Fruit fly (Drosophila melanogaster) S2 (cell line): ENCODE results near the gene Cpr23B.

Source experiments
- CG8478 ChIP-seq: fragments of >200 bp; optimal IDR thresholded peaks from 2 replicates; lab custom pipeline; 2018
- CTCF ChIP-seq, 2 experiments: fragments of >200 bp; optimal IDR thresholded peaks; 2 replicates each; lab custom pipeline; 2018

DNA sequence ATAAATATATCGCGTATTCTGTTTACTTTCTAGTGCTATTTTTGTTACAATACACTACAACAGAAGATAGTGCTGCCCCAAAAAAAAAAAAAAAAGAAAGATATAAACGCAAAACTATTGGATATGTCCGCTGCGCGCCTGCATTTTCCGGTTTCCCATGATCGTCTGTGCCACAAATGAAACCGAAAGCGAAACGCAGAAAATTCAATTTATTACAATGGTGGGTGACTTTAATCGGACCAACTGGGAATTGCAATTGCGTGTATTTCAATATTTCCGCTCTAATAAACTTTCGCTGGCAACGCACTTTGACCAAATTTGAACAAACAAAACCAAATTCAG lies 24.4 kb downstream of the Cpr23B start:
- TF ChIP-seq CTCF (optimal IDR thresholded peaks at IDR 0.05; lab: Kevin White, UChicago) = no peak
- TF ChIP-seq CG8478 (lab: Kevin White, UChicago) = no peak
